Worm (Caenorhabditis elegans) whole organism, L1 larva: ENCODE measurements around the gene srg-3.

Source experiments
- F16B12.6 ChIP-seq: fragments of 150-350 bp; optimal IDR thresholded peaks from 2 replicates; lab custom pipeline; 2014; ENCODE audit warnings: missing biosample characterization, missing genetic modification characterization
- aly-2 ChIP-seq: fragments of 150-350 bp; optimal IDR thresholded peaks from 2 replicates; lab custom pipeline; 2014; ENCODE audit warnings: missing biosample characterization, missing genetic modification characterization
- ama-1 ChIP-seq: fragments of 150-350 bp; optimal IDR thresholded peaks from 2 replicates; lab custom pipeline; 2014
- blmp-1 ChIP-seq: fragments of 150-350 bp; optimal IDR thresholded peaks from 2 replicates; lab custom pipeline; 2014; ENCODE audit warnings: missing biosample characterization, missing genetic modification characterization
- ces-1 ChIP-seq: fragments of 150-350 bp; optimal IDR thresholded peaks from 2 replicates; lab custom pipeline; 2014; ENCODE audit warnings: missing biosample characterization, missing genetic modification reagents, missing genetic modification characterization
- dpl-1 ChIP-seq, 3 experiments: fragments of 150-350 bp in 2 of 3; sonication (generic microtip) in 1 of 3; optimal IDR thresholded peaks; 2 replicates each; lab custom pipeline; 2014 to 2017; ENCODE audit warnings: missing biosample characterization in 3 of 3, missing genetic modification characterization in 3 of 3, missing genetic modification reagents in 3 of 3
- efl-1 ChIP-seq, 4 experiments: fragments of 150-350 bp; optimal IDR thresholded peaks in 3 of 4; peaks in 1 of 4; 1 replicate in 1 of 4; 2 replicates in 3 of 4; lab custom pipeline; 2014; ENCODE audit warnings: missing biosample characterization in 2 of 4, missing genetic modification characterization in 2 of 4, missing genetic modification reagents in 2 of 4
- efl-3 ChIP-seq: fragments of 200-800 bp; sonication (Bioruptor generic); optimal IDR thresholded peaks from 2 replicates; lab custom pipeline; 2018; ENCODE audit warnings: mild to moderate bottlenecking, missing genetic modification characterization, missing compliant biosample characterization
- egl-13 ChIP-seq: sonication (generic microtip); optimal IDR thresholded peaks from 2 replicates; lab custom pipeline; 2016; ENCODE audit warnings: missing genotype, missing genetic modification reagents, missing genetic modification characterization, missing compliant biosample characterization
- egl-27 ChIP-seq, 2 experiments: fragments of 150-350 bp in 1 of 2; sonication (generic microtip); optimal IDR thresholded peaks; 3 replicates each; lab custom pipeline; 2017 to 2018; ENCODE audit warnings: missing biosample characterization in 2 of 2, missing genetic modification characterization in 2 of 2, missing genetic modification reagents in 2 of 2
- elt-2 ChIP-seq: sonication (generic microtip); optimal IDR thresholded peaks from 2 replicates; lab custom pipeline; 2016; ENCODE audit warnings: missing genetic modification characterization, mild to moderate bottlenecking, inconsistent platforms, missing compliant biosample characterization, missing genetic modification reagents
- elt-3 ChIP-seq, 6 experiments: fragments of 150-350 bp in 1 of 6; sonication (generic microtip); optimal IDR thresholded peaks; 2 replicates each; lab custom pipeline; 2017 to 2018; ENCODE audit warnings: missing biosample characterization in 6 of 6, missing genetic modification characterization in 6 of 6, inconsistent platforms in 1 of 6
- ets-5 ChIP-seq: fragments of 200-800 bp; sonication (Bioruptor generic); IDR thresholded peaks from 2 replicates; pipeline ENCODE4 v1.3.6; 2022; ENCODE audit warnings: missing genetic modification characterization, missing compliant biosample characterization
- fkh-10 ChIP-seq: sonication (generic microtip); optimal IDR thresholded peaks from 2 replicates; lab custom pipeline; 2017; ENCODE audit warnings: missing biosample characterization, missing genetic modification reagents, missing genetic modification characterization
- fos-1 ChIP-seq: fragments of 150-350 bp; optimal IDR thresholded peaks from 2 replicates; lab custom pipeline; 2014; ENCODE audit warnings: missing biosample characterization, missing genetic modification characterization
- hlh-17 ChIP-seq: fragments of 200-800 bp; sonication (Bioruptor generic); optimal IDR thresholded peaks from 2 replicates; lab custom pipeline; 2018; ENCODE audit warnings: missing genetic modification characterization, mild to moderate bottlenecking, missing compliant biosample characterization, moderate library complexity, borderline replicate concordance
- jun-1 ChIP-seq: fragments of 150-350 bp; optimal IDR thresholded peaks from 2 replicates; lab custom pipeline; 2014; ENCODE audit warnings: missing biosample characterization, missing genetic modification reagents, missing genetic modification characterization
- lin-14 ChIP-seq: fragments of 200-800 bp; sonication (Bioruptor generic); optimal IDR thresholded peaks from 2 replicates; lab custom pipeline; 2018; ENCODE audit warnings: mild to moderate bottlenecking, missing genetic modification characterization, moderate library complexity, missing compliant biosample characterization
- lin-15B ChIP-seq: fragments of 150-350 bp; sonication (generic microtip); optimal IDR thresholded peaks from 3 replicates; lab custom pipeline; 2014; ENCODE audit warnings: missing biosample characterization, missing genetic modification characterization
- lin-35 ChIP-seq, 2 experiments: fragments of 150-350 bp; optimal IDR thresholded peaks; 2 replicates each; lab custom pipeline; 2014; ENCODE audit warnings: missing biosample characterization in 2 of 2, missing genetic modification characterization in 2 of 2, missing genetic modification reagents in 2 of 2
- lsy-2 ChIP-seq, 2 experiments: fragments of 150-350 bp; optimal IDR thresholded peaks; 2 replicates each; lab custom pipeline; 2014; ENCODE audit warnings: missing biosample characterization in 2 of 2, missing genetic modification characterization in 2 of 2
- mab-9 ChIP-seq: fragments of 200-800 bp; sonication (Bioruptor generic); IDR thresholded peaks from 2 replicates; pipeline ENCODE4 v1.3.6; 2022; ENCODE audit warnings: missing genetic modification reagents, missing genetic modification characterization, missing compliant biosample characterization
- nhr-19 ChIP-seq: fragments of 200-800 bp; sonication (Bioruptor generic); conservative IDR thresholded peaks from 2 replicates; pipeline ENCODE4 v1.3.6; 2022; ENCODE audit warnings: missing genetic modification characterization, missing compliant biosample characterization
- nhr-28 ChIP-seq: fragments of 150-350 bp; optimal IDR thresholded peaks from 2 replicates; lab custom pipeline; 2014; ENCODE audit warnings: missing biosample characterization, missing genetic modification characterization
- nhr-71 ChIP-seq: sonication (generic microtip); optimal IDR thresholded peaks from 2 replicates; lab custom pipeline; 2016; ENCODE audit warnings: mild to moderate bottlenecking, missing genetic modification characterization, moderate library complexity, missing compliant biosample characterization
- nhr-76 ChIP-seq: sonication (generic microtip); optimal IDR thresholded peaks from 2 replicates; lab custom pipeline; 2017; ENCODE audit warnings: missing biosample characterization, missing genetic modification characterization
- nhr-84 ChIP-seq: sonication (generic microtip); optimal IDR thresholded peaks from 2 replicates; lab custom pipeline; 2017; ENCODE audit warnings: missing biosample characterization, missing genetic modification characterization
- nhr-85 ChIP-seq: sonication (generic microtip); peaks from one replicate; lab custom pipeline; 2016; ENCODE audit warnings: missing genetic modification characterization, inconsistent platforms, missing compliant biosample characterization
- pqm-1 ChIP-seq: sonication (generic microtip); optimal IDR thresholded peaks from 3 replicates; lab custom pipeline; 2017; ENCODE audit warnings: missing biosample characterization, missing genetic modification characterization
- snu-23 ChIP-seq: sonication (generic microtip); optimal IDR thresholded peaks from 2 replicates; lab custom pipeline; 2016; ENCODE audit warnings: missing genetic modification characterization, missing compliant biosample characterization
- tlp-1 ChIP-seq: fragments of 150-350 bp; optimal IDR thresholded peaks from 2 replicates; lab custom pipeline; 2014; ENCODE audit warnings: missing biosample characterization, missing genetic modification characterization
- unc-86 ChIP-seq: sonication (generic microtip); optimal IDR thresholded peaks from 2 replicates; lab custom pipeline; 2016; ENCODE audit warnings: missing genetic modification characterization, missing compliant biosample characterization

Gene srg-3

DNA sequence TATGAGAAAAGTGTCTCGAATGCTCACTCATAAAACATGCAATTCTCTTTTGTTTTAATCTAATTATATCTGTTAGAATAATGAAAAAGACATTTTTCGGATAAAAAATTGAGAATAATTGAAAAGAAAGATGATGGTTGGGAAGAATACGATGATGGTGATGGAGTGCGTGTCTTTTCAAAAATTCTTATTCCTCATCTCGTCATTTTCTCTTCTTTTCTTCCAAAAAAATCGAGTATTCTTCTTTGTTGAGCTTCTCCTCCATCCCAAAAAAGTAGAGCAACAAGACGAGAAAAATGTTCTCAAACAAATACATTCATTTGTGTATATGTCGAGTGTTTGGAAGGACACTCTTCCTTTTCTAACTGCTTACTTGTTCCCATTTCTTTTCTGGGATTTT is 27.4 kb upstream of the srg-3 start:
- TF ChIP-seq egl-27 (tag; optimal IDR thresholded peaks at IDR 0.05; lab: Kevin White, UChicago) (no peak), lin-14 (GFP tag; lab: Kevin White, UChicago) (peak; percentile 45), nhr-84 (tag; lab: Kevin White, UChicago) (no peak)

DNA sequence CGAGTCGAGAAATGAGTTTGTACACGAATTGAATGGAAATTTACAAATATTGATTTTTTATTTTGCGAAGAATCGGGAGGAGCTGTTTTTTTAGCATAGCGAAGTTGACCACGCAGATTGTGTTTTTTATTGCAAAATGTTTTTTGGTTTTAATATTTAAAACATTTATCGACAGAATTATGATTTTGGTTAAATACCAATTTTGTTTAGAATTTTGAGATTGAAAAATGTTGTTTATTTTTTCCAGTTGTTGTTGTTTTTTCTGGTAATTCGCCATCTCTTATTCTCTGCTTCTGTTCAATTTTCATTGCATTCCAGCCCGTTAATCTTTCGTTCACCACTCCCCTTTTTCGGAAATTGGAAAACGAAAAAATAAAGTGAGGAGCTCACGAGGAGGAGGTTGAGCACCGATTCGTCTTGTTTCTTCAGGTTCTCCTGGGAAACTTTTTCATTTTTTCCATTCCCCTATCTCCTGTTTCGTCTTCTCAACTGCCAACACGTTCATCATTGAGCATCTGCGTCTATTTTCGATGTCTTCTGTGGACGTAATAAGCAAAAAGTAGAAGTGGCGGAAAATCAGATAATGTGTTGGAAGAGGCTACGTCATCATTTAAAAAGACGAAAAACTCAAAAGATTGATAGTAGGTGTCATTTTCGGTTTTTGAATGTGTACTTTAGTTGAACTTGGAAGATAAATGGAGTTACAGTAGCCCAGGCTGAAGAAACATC is 26.0 kb upstream of the srg-3 start, which contains the start of gene F47D12.7:
TSS of gene F47D12.7 (minus strand) at position 51 of the 729 bp plus-strand sequence.
- no peak for TF ChIP-seq tlp-1 (tag; lab: Kevin White, UChicago)
- TF ChIP-seq ets-5 (GFP tag; lab: Robert Waterston, UW) = no peak
- no peak for TF ChIP-seq aly-2 (tag; lab: Kevin White, UChicago)
- no peak for TF ChIP-seq efl-3 (GFP tag; lab: Kevin White, UChicago)
- no peak for TF ChIP-seq nhr-71 (tag; lab: Kevin White, UChicago)
- TF ChIP-seq lin-14 (GFP tag; lab: Kevin White, UChicago) = no peak
- no peak for TF ChIP-seq jun-1 (tag; lab: Kevin White, UChicago)
- TF ChIP-seq hlh-17 = no peak
- TF ChIP-seq pqm-1 = no peak
- TF ChIP-seq nhr-28 (tag; lab: Kevin White, UChicago) = no peak
- TF ChIP-seq ama-1 (lab: Kevin White, UChicago) = no peak
- TF ChIP-seq nhr-76 (tag; lab: Kevin White, UChicago) = no peak
- no peak for TF ChIP-seq unc-86 (tag; lab: Kevin White, UChicago)
- TF ChIP-seq dpl-1 (GFP tag; optimal IDR thresholded peaks at IDR 0.05; lab: Kevin White, UChicago) = no peak
- TF ChIP-seq ces-1 = no peak

DNA sequence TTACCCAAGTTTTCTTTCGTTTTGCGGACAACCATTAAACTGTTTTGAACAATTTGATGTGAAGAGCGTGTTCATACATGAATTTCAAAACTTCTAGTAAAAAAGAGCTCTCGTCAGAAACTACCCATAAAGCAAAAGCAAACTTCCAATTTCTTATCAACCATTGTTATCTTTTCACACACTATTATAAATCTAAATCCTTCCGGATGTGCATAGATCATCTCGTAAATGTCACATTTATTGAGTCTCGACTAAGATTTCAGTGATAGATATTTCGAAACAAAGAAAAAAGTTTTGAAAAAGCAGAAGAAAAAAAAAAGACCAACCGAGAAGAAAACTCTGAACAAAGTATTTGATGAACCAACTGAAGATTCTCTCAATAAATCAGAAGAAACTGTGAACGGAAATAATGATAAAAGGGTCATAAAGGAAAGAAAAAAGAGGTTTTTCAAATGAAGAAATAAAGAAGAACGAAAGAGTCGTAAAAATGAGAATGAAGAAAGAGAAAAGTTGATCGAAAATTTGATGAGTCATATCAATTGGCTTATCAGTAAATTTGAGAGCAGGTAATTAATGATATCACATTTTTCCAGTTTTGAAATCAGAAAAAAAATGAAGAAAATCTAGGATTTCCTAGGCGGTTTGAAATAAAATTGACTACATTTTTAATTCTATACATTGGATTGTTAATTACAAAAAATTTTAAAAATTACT is 20.4 kb upstream of the srg-3 start:
- TF ChIP-seq fos-1 (tag; lab: Kevin White, UChicago) (peak; percentile 3), egl-13 (tag; lab: Kevin White, UChicago) (no peak), elt-2 (tag; lab: Kevin White, UChicago) (peak; percentile 34)
- TF ChIP-seq, all 84 proteins: peak for 2

DNA sequence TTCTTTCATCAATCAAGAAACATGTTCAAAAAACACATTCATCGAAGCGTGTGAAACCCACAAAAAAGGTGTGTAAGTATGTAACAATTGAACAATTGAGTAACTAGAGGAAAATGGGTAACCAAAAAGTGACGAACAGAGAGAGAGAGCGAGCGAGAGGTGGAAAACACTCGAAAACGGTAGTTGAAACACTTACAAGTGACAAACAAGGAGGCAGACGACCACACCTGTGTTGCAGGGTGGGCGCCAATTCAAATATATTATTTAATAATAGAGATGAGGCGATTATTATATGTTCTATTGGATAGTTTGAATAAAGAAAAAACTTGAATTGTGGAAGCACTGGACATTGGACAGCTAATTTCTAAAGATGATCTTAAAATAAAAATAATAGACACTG is 19.2 kb upstream of the srg-3 start:
- TF ChIP-seq blmp-1 (tag; lab: Kevin White, UChicago) = peak; percentile 10
- peak; percentile 9 for TF ChIP-seq snu-23 (GFP tag; lab: Kevin White, UChicago)
- TF ChIP-seq tlp-1 (tag; lab: Kevin White, UChicago) = no peak
- peak in 1 of 2 experiments; percentile 9 for TF ChIP-seq lsy-2 (tag; optimal IDR thresholded peaks at IDR 0.05; lab: Kevin White, UChicago)
- TF ChIP-seq lin-35 (GFP tag; optimal IDR thresholded peaks at IDR 0.05; lab: Kevin White, UChicago) = peak; percentile 47 to 66
- TF ChIP-seq nhr-85 = peak; percentile 35
- TF ChIP-seq egl-13 (tag; lab: Kevin White, UChicago) = no peak
- no peak for TF ChIP-seq nhr-76 (tag; lab: Kevin White, UChicago)
- TF ChIP-seq dpl-1 (GFP tag; optimal IDR thresholded peaks at IDR 0.05; lab: Kevin White, UChicago) = peak; percentile 34 to 73 (median 46)
- no peak for TF ChIP-seq fkh-10 (GFP tag; lab: Kevin White, UChicago)
- TF ChIP-seq F16B12.6 = no peak
- TF ChIP-seq lin-15B = peak; percentile 16
- no peak for TF ChIP-seq nhr-19 (GFP tag; lab: Robert Waterston, UW)
- peak; percentile 64 for TF ChIP-seq lin-14 (GFP tag; lab: Kevin White, UChicago)
- TF ChIP-seq efl-1 (optimal IDR thresholded peaks at IDR 0.05; lab: Kevin White, UChicago) = peak in 1 of 2 experiments; percentile 50
- peak; percentile 70 to 95 for TF ChIP-seq efl-1 (GFP tag; optimal IDR thresholded peaks at IDR 0.05 in 1 of 2; lab: Kevin White, UChicago)

ce11 chrIII:6287195-6287594 is 17.0 kb upstream of the srg-3 start, which contains the start of gene F47D12.6:
TSS of gene F47D12.6 (minus strand) at chrIII:6287295.
- TF ChIP-seq elt-3 (tag; optimal IDR thresholded peaks at IDR 0.05; lab: Kevin White, UChicago) (peak in 1 of 6 experiments; percentile 53), mab-9 (GFP tag; lab: Robert Waterston, UW) (no peak)
